Worm (Caenorhabditis elegans) whole organism, L1 larva: ENCODE results near the gene K03B8.4.

Source experiments
- C04F5.9 ChIP-seq: sonication (generic microtip); optimal IDR thresholded peaks from 2 replicates; lab custom pipeline; 2016; ENCODE audit warnings: missing genetic modification characterization, missing compliant biosample characterization
- Y116A8C.19 ChIP-seq: sonication (generic microtip); optimal IDR thresholded peaks from 2 replicates; lab custom pipeline; 2016; ENCODE audit warnings: missing compliant biosample characterization, missing genetic modification characterization, borderline replicate concordance
- aha-1 ChIP-seq: fragments of 150-350 bp; optimal IDR thresholded peaks from 2 replicates; lab custom pipeline; 2014; ENCODE audit warnings: missing biosample characterization, missing genetic modification characterization
- aly-2 ChIP-seq: fragments of 150-350 bp; optimal IDR thresholded peaks from 2 replicates; lab custom pipeline; 2014; ENCODE audit warnings: missing biosample characterization, missing genetic modification characterization
- ceh-90 ChIP-seq: sonication (generic microtip); optimal IDR thresholded peaks from 2 replicates; lab custom pipeline; 2016; ENCODE audit warnings: missing genetic modification characterization, missing compliant biosample characterization
- efl-1 ChIP-seq, 4 experiments: fragments of 150-350 bp; optimal IDR thresholded peaks in 3 of 4; peaks in 1 of 4; 1 replicate in 1 of 4; 2 replicates in 3 of 4; lab custom pipeline; 2014; ENCODE audit warnings: missing biosample characterization in 2 of 4, missing genetic modification characterization in 2 of 4, missing genetic modification reagents in 2 of 4
- fkh-10 ChIP-seq: sonication (generic microtip); optimal IDR thresholded peaks from 2 replicates; lab custom pipeline; 2017; ENCODE audit warnings: missing biosample characterization, missing genetic modification reagents, missing genetic modification characterization
- hpl-2 ChIP-seq: fragments of 150-350 bp; optimal IDR thresholded peaks from 2 replicates; lab custom pipeline; 2014; ENCODE audit warnings: missing biosample characterization, missing genetic modification reagents, missing genetic modification characterization
- isw-1 ChIP-seq: fragments of 200-800 bp; sonication (Bioruptor generic); IDR thresholded peaks from 2 replicates; pipeline ENCODE4 v1.3.6; 2022; ENCODE audit warnings: missing genetic modification characterization, missing compliant biosample characterization
- jun-1 ChIP-seq: fragments of 150-350 bp; optimal IDR thresholded peaks from 2 replicates; lab custom pipeline; 2014; ENCODE audit warnings: missing biosample characterization, missing genetic modification reagents, missing genetic modification characterization
- lin-14 ChIP-seq: fragments of 200-800 bp; sonication (Bioruptor generic); optimal IDR thresholded peaks from 2 replicates; lab custom pipeline; 2018; ENCODE audit warnings: mild to moderate bottlenecking, missing genetic modification characterization, moderate library complexity, missing compliant biosample characterization
- lin-39 ChIP-seq: fragments of 150-350 bp; optimal IDR thresholded peaks from 2 replicates; lab custom pipeline; 2014; ENCODE audit warnings: missing biosample characterization, missing genetic modification reagents, missing genetic modification characterization
- mep-1 ChIP-seq: fragments of 150-350 bp; optimal IDR thresholded peaks from 2 replicates; lab custom pipeline; 2014; ENCODE audit warnings: missing biosample characterization, missing genetic modification characterization
- nhr-71 ChIP-seq: sonication (generic microtip); optimal IDR thresholded peaks from 2 replicates; lab custom pipeline; 2016; ENCODE audit warnings: mild to moderate bottlenecking, missing genetic modification characterization, moderate library complexity, missing compliant biosample characterization
- nhr-77 ChIP-seq: fragments of 150-350 bp; optimal IDR thresholded peaks from 2 replicates; lab custom pipeline; 2014; ENCODE audit warnings: missing biosample characterization, missing genetic modification characterization
- nhr-85 ChIP-seq: sonication (generic microtip); peaks from one replicate; lab custom pipeline; 2016; ENCODE audit warnings: missing genetic modification characterization, inconsistent platforms, missing compliant biosample characterization
- rnt-1 ChIP-seq: sonication (generic microtip); optimal IDR thresholded peaks from 2 replicates; lab custom pipeline; 2016; ENCODE audit warnings: mild to moderate bottlenecking, missing genetic modification characterization, moderate library complexity, missing compliant biosample characterization
- snpc-4 ChIP-seq: fragments of 150-350 bp; optimal IDR thresholded peaks from 2 replicates; lab custom pipeline; 2014; ENCODE audit warnings: missing biosample characterization, missing genetic modification characterization
- sptf-1 ChIP-seq: fragments of 150-350 bp; optimal IDR thresholded peaks from 2 replicates; lab custom pipeline; 2014; ENCODE audit warnings: missing biosample characterization, missing genetic modification characterization
- unc-30 ChIP-seq: sonication (generic microtip); optimal IDR thresholded peaks from 2 replicates; lab custom pipeline; 2017; ENCODE audit warnings: missing biosample characterization, missing genetic modification characterization
- ztf-11 ChIP-seq, 2 experiments: sonication (generic microtip); optimal IDR thresholded peaks; 2 replicates each; lab custom pipeline; 2016 to 2017; ENCODE audit warnings: missing genetic modification characterization in 2 of 2, missing biosample characterization in 1 of 2, missing compliant biosample characterization in 1 of 2

K03B8.4 gene

ce11 chrV:11352893-11353292 lies 42.0 kb downstream of the K03B8.4 start, which contains the start of gene npr-25:
TSS of gene npr-25 (minus strand) at chrV:11352993.
- TF ChIP-seq nhr-85 (tag; lab: Kevin White, UChicago) (no peak), snpc-4 (no peak), aha-1 (tag; lab: Kevin White, UChicago) (no peak), nhr-77 (tag; lab: Kevin White, UChicago) (no peak), C04F5.9 (tag; lab: Kevin White, UChicago) (no peak), fkh-10 (no peak), rnt-1 (tag; lab: Kevin White, UChicago) (no peak), isw-1 (GFP tag; lab: Robert Waterston, UW) (no peak), lin-39 (tag; lab: Kevin White, UChicago) (no peak), sptf-1 (tag; lab: Kevin White, UChicago) (no peak), nhr-71 (tag; lab: Kevin White, UChicago) (no peak), mep-1 (tag; lab: Kevin White, UChicago) (no peak), Y116A8C.19 (tag; lab: Kevin White, UChicago) (no peak), ztf-11 (tag; optimal IDR thresholded peaks at IDR 0.05; lab: Kevin White, UChicago) (no peak), aly-2 (tag; lab: Kevin White, UChicago) (no peak), hpl-2 (no peak)

ce11 chrV:11351263-11351662 lies 43.7 kb downstream of the K03B8.4 start:
- TF ChIP-seq fkh-10 (peak; percentile 19), unc-30 (tag; lab: Kevin White, UChicago) (no peak), lin-14 (GFP tag; lab: Kevin White, UChicago) (peak; percentile 47)

ce11 chrV:11346912-11347311 lies 48.0 kb downstream of the K03B8.4 start, which contains the start of gene grl-7:
TSS of gene grl-7 (minus strand) at chrV:11347012.
- TF ChIP-seq jun-1 (tag; lab: Kevin White, UChicago) (no peak), efl-1 (optimal IDR thresholded peaks at IDR 0.05; lab: Kevin White, UChicago) (no peak), efl-1 (GFP tag; optimal IDR thresholded peaks at IDR 0.05 in 1 of 2; lab: Kevin White, UChicago) (peak in 1 of 2 experiments; percentile 33)

ce11 chrV:11344816-11345336 lies 50.0 kb downstream of the K03B8.4 start:
- TF ChIP-seq efl-1 (optimal IDR thresholded peaks at IDR 0.05; lab: Kevin White, UChicago) (no peak), efl-1 (GFP tag; optimal IDR thresholded peaks at IDR 0.05 in 1 of 2; lab: Kevin White, UChicago) (peak in 1 of 2 experiments; percentile 9), ceh-90 (no peak)
